Worm (Caenorhabditis elegans): Measurements from ENCODE around the gene C33A12.3.

C33A12.3 gene

ce11 chrIV:9506251-9506650, 6.6 kb downstream of the C33A12.3 start, which contains the start of gene ttr-9:
Gene ttr-9, minus strand, starts transcription at chrIV:9506351.
- no peak for TF ChIP-seq ama-1 (optimal IDR thresholded peaks at IDR 0.05)
- no peak for TF ChIP-seq pax-1 (tag; optimal IDR thresholded peaks at IDR 0.05)
- no peak for TF ChIP-seq eyg-1 (tag; optimal IDR thresholded peaks at IDR 0.05)
- TF ChIP-seq ceh-19 (GFP tag; optimal IDR thresholded peaks at IDR 0.05), result no peak
- no peak for TF ChIP-seq ref-2 (tag; optimal IDR thresholded peaks at IDR 0.05)
- TF ChIP-seq pag-3 (tag; optimal IDR thresholded peaks at IDR 0.05; ENCODE audit: borderline replicate concordance), result no peak
- no peak for TF ChIP-seq hlh-30 (tag; optimal IDR thresholded peaks at IDR 0.05; ENCODE audit: insufficient read depth)
- TF ChIP-seq elt-2 (tag; optimal IDR thresholded peaks at IDR 0.05), result no peak
- TF ChIP-seq che-1 (tag; optimal IDR thresholded peaks at IDR 0.05), result no peak
- TF ChIP-seq fkh-10 (GFP tag; optimal IDR thresholded peaks at IDR 0.05), result no peak
- no peak for TF ChIP-seq ztf-16 (tag; optimal IDR thresholded peaks at IDR 0.05)
- no peak for TF ChIP-seq nfya-1 (tag; optimal IDR thresholded peaks at IDR 0.05)
- no peak for TF ChIP-seq nhr-11 (tag; optimal IDR thresholded peaks at IDR 0.05)
- no peak for TF ChIP-seq ceh-45 (GFP tag; IDR thresholded peaks at IDR 0.05)
- TF ChIP-seq sox-2 (GFP tag; IDR thresholded peaks at IDR 0.05), result no peak
- TF ChIP-seq syd-9 (tag; optimal IDR thresholded peaks at IDR 0.05), result no peak
- TF ChIP-seq ceh-31 (tag; optimal IDR thresholded peaks at IDR 0.05), result no peak
- TF ChIP-seq gmeb-2 (tag; optimal IDR thresholded peaks at IDR 0.05), result no peak
- no peak for TF ChIP-seq hlh-13 (GFP tag; optimal IDR thresholded peaks at IDR 0.05)

- TF ChIP-seq elt-2 (tag; optimal IDR thresholded peaks at IDR 0.05), result peak; percentile 22
- TF ChIP-seq pros-1 (tag; optimal IDR thresholded peaks at IDR 0.05), result no peak
- no peak for TF ChIP-seq rnt-1 (tag; optimal IDR thresholded peaks at IDR 0.05)
- no peak for TF ChIP-seq ceh-18 (tag; optimal IDR thresholded peaks at IDR 0.05)
- TF ChIP-seq tbx-7 (tag; optimal IDR thresholded peaks at IDR 0.05), result no peak
Observed at ce11 chrIV:9500100-9500499, 12.7 kb downstream of the C33A12.3 start, which contains the start of gene ugt-21. Gene ugt-21, plus strand, starts transcription at chrIV:9500311.

DNA sequence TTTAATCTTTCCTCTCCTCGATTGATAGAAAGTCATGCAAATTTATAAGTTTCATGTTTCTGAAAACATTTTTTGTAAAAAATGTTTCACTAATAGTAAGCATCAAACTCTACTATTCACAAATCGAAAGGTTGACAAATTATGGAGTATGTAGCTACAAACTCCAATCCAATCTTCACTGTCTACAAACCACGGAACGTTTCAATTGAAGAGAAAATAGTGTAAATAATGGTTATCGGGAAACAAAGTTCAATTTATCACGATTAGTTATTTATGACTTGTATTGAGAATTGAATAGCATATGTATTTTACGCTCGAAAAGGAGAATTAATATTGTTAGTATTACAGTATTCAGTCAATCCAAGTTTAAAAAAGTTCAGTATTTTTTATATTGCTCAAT, 13.2 kb downstream of the C33A12.3 start:
- TF ChIP-seq hlh-30 (tag; optimal IDR thresholded peaks at IDR 0.05; ENCODE audit: insufficient read depth) (no peak), nhr-232 (tag; optimal IDR thresholded peaks at IDR 0.05) (no peak), pat-9 (tag; optimal IDR thresholded peaks at IDR 0.05) (no peak), pag-3 (tag; optimal IDR thresholded peaks at IDR 0.05; ENCODE audit: borderline replicate concordance) (no peak), ttx-3 (tag; optimal IDR thresholded peaks at IDR 0.05) (no peak), ceh-9 (tag; optimal IDR thresholded peaks at IDR 0.05) (no peak), hlh-15 (tag; optimal IDR thresholded peaks at IDR 0.05) (no peak), ceh-45 (GFP tag; IDR thresholded peaks at IDR 0.05) (no peak), pha-4 (tag; optimal IDR thresholded peaks at IDR 0.05) (no peak), zip-5 (tag; optimal IDR thresholded peaks at IDR 0.05) (no peak), ceh-18 (tag; optimal IDR thresholded peaks at IDR 0.05) (no peak), ceh-22 (tag; optimal IDR thresholded peaks at IDR 0.05) (no peak), ceh-2 (tag; optimal IDR thresholded peaks at IDR 0.05) (no peak), pax-1 (tag; optimal IDR thresholded peaks at IDR 0.05) (no peak)

DNA sequence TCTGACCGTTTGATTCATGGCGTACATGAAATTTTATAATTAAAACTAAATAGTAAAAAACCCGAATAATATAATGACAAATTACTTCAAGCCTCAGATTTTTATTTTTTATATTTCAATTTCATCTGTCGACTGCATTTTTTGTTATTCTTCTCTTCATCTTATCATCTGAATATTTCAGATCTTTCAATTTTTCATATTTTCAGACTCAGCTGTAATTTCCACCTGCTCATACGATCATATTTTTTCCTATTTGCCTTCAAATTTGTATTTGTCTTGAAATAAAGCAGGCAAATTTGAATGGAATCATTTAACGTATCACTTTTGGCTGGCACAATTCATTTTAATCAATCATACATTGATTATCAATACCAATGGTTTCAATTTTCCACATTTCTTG, 14.7 kb downstream of the C33A12.3 start, which contains the start of gene sru-4:
Gene sru-4, plus strand, starts transcription at position 301 of the 400 bp plus-strand sequence.
- TF ChIP-seq pqm-1 (tag; optimal IDR thresholded peaks at IDR 0.05), result no peak
- TF ChIP-seq syd-9 (tag; optimal IDR thresholded peaks at IDR 0.05), result no peak
- no peak for TF ChIP-seq zip-5 (tag; optimal IDR thresholded peaks at IDR 0.05)
- no peak for TF ChIP-seq ceh-48 (tag; optimal IDR thresholded peaks at IDR 0.05)
- no peak for TF ChIP-seq ceh-30 (tag; optimal IDR thresholded peaks at IDR 0.05)
- TF ChIP-seq unc-42 (tag; optimal IDR thresholded peaks at IDR 0.05), result no peak
- no peak for TF ChIP-seq nhr-232 (tag; optimal IDR thresholded peaks at IDR 0.05)
- TF ChIP-seq nhr-11 (tag; optimal IDR thresholded peaks at IDR 0.05), result no peak
- TF ChIP-seq lin-11 (tag; optimal IDR thresholded peaks at IDR 0.05), result no peak

Data from whole organism, late embryonic.